Fruit fly (Drosophila melanogaster): Measurements from ENCODE around the gene Cyp4e3.

DNA sequence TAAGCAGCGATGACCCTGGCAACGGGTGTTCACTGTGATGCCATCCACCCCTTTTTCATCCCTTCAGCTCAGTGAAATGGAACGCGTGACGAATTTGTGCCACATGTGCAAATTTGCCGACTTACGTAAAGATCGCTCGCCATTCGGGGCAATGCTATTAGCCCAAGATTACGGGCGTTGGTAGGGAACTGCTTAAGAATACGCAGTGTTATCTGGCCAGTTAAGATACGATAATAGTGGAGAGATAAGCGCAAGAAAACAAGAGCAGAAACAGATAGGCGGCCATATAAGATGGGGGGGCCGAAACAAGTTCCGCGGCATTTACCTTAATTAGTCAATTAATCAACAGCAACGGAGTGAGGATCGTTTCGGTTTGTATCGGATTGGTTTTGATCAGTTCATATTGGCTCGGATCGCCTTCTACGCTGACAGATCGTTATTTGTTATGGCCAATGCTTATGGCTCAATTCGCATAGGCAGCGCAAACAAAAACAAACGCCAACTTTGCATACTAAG lies 36.1 kb upstream of the Cyp4e3 start:
- no peak for TF ChIP-seq CG16815 (GFP tag; optimal IDR thresholded peaks at IDR 0.05)
- TF ChIP-seq Lim3 (GFP tag; IDR thresholded peaks at IDR 0.05): no peak

Measured in whole organism, embryonic.